Worm (Caenorhabditis elegans): ENCODE results near the gene R09H10.6.

R09H10.6 gene

DNA sequence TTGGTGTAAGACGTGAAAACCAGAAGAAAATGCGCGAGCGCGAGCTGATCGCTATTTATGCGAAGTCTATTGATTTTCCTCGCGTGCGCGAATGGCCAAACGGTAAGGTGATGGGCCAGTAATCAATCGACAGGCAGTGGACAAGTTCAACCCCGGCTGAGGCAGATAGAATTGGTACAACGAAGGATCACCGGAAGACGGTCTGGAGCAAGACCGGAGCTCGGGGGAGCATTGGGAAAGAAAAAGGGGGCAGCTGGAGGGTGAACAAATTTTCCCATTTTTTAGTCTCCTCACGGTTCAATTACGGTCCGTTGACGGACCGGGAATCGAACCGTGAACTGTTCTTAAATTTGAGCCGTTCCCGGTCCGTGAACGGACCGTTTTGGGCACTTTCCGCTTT is 50.0 kb downstream of the R09H10.6 start (continued):
- TF ChIP-seq madf-9 (GFP tag; conservative IDR thresholded peaks at IDR 0.05) (0 out of 2 replicates have a peak, but pooled peaks have one; percentile 18), tra-1 (GFP tag; IDR thresholded peaks at IDR 0.05) (peak; percentile 70), vab-7 (GFP tag; IDR thresholded peaks at IDR 0.05) (peak; percentile 65), T26A8.4 (GFP tag; IDR thresholded peaks at IDR 0.05) (peak; percentile 66)
